Worm (Caenorhabditis elegans): Measurements from ENCODE around the gene C16C8.7.

DNA sequence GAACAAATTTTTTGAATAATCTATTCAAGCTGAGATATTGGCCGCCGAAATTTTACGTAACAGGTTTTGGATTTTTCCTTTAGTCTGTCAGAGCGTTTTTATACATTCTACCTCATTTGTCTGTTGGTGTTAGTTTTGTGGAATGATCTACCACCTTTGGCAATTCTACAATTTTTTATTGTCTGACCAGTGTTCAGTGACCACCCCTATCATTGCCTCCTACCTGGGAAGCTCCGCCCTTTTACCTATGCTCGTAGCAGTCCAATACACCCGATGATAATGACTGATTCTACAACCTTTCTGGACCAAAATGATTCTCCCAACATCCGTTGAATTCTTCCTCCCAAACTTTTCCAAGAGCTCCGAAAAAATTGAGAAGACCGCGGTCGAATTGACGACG is 13.8 kb upstream of the C16C8.7 start, which contains the start of gene sdz-32:
- TF ChIP-seq unc-62 (GFP tag; optimal IDR thresholded peaks at IDR 0.05 in 1 of 2) (no peak), unc-62 (tag; optimal IDR thresholded peaks at IDR 0.05) (no peak), ces-1 (GFP tag; optimal IDR thresholded peaks at IDR 0.05) (no peak), nhr-237 (tag; optimal IDR thresholded peaks at IDR 0.05) (no peak), skn-1 (tag; optimal IDR thresholded peaks at IDR 0.05) (no peak), unc-39 (tag; optimal IDR thresholded peaks at IDR 0.05) (no peak), dpl-1 (GFP tag; optimal IDR thresholded peaks at IDR 0.05) (no peak), jun-1 (tag; optimal IDR thresholded peaks at IDR 0.05) (no peak), ceh-20 (GFP tag; IDR thresholded peaks at IDR 0.05) (no peak), unc-130 (GFP tag; optimal IDR thresholded peaks at IDR 0.05) (no peak)

Measured in whole organism, L4 larva.